Worm (Caenorhabditis elegans) whole organism, early embryonic: ENCODE measurements around the gene rsp-1.
A peak's percentile ranks its signal among the peaks of the same experiment; 100 is the strongest.

ENCODE experiments used
- B0310.2 ChIP-seq: sonication (generic microtip); optimal IDR thresholded peaks from 2 replicates; lab custom pipeline; 2016; ENCODE audit warnings: mild to moderate bottlenecking, missing genetic modification characterization, missing compliant biosample characterization
- F13C5.2 ChIP-seq: sonication (generic microtip); optimal IDR thresholded peaks from 2 replicates; lab custom pipeline; 2017; ENCODE audit warnings: mild to moderate bottlenecking, missing genetic modification characterization, inconsistent platforms, missing compliant biosample characterization
- aly-1 ChIP-seq: sonication (generic microtip); optimal IDR thresholded peaks from 2 replicates; lab custom pipeline; 2016; ENCODE audit warnings: missing genetic modification characterization, missing compliant biosample characterization
- ama-1 ChIP-seq: fragments of 150-350 bp; optimal IDR thresholded peaks from 2 replicates; lab custom pipeline; 2014
- ceh-13 ChIP-seq: fragments of 200-800 bp; sonication (Bioruptor generic); optimal IDR thresholded peaks from 2 replicates; lab custom pipeline; 2018; ENCODE audit warnings: mild to moderate bottlenecking, missing genetic modification characterization, missing compliant biosample characterization
- ceh-36 ChIP-seq: sonication (generic microtip); optimal IDR thresholded peaks from 2 replicates; lab custom pipeline; 2016; ENCODE audit warnings: missing genetic modification characterization, inconsistent platforms, missing compliant biosample characterization
- ets-7 ChIP-seq: sonication (generic microtip); optimal IDR thresholded peaks from 2 replicates; lab custom pipeline; 2016; ENCODE audit warnings: missing genotype, missing genetic modification characterization, missing compliant biosample characterization
- flt-1 ChIP-seq: fragments of 200-800 bp; sonication (Bioruptor generic); IDR thresholded peaks from 2 replicates; pipeline ENCODE4 v1.3.6; 2022; ENCODE audit warnings: missing genetic modification characterization, missing compliant biosample characterization
- hmbx-1 ChIP-seq: sonication (generic microtip); optimal IDR thresholded peaks from 2 replicates; lab custom pipeline; 2016; ENCODE audit warnings: mild to moderate bottlenecking, missing genetic modification characterization, missing compliant biosample characterization
- hmg-4 ChIP-seq: fragments of 200-800 bp; sonication (Bioruptor generic); optimal IDR thresholded peaks from 2 replicates; lab custom pipeline; 2018; ENCODE audit warnings: mild to moderate bottlenecking, missing genetic modification characterization, missing compliant biosample characterization
- hnd-1 ChIP-seq: sonication (generic microtip); optimal IDR thresholded peaks from 2 replicates; lab custom pipeline; 2016; ENCODE audit warnings: missing genetic modification characterization, missing compliant biosample characterization
- pes-1 ChIP-seq: fragments of 200-800 bp; sonication (Bioruptor generic); IDR thresholded peaks from 2 replicates; pipeline ENCODE4 v1.3.6; 2022; ENCODE audit warnings: missing genetic modification reagents, missing genetic modification characterization, missing compliant biosample characterization
- scrt-1 ChIP-seq: fragments of 200-800 bp; sonication (Bioruptor generic); IDR thresholded peaks from 2 replicates; pipeline ENCODE4 v1.3.6; 2022; ENCODE audit warnings: missing genetic modification characterization, missing compliant biosample characterization
- sea-1 ChIP-seq: fragments of 200-800 bp; sonication (Bioruptor generic); conservative IDR thresholded peaks from 2 replicates; pipeline ENCODE4 v1.3.6; 2022; ENCODE audit warnings: missing genetic modification characterization, missing compliant biosample characterization
- tbx-11 ChIP-seq: fragments of 200-800 bp; sonication (Bioruptor generic); IDR thresholded peaks from 2 replicates; pipeline ENCODE4 v1.3.6; 2022; ENCODE audit warnings: missing genetic modification characterization, missing compliant biosample characterization
- tbx-37 ChIP-seq: fragments of 200-800 bp; sonication (Bioruptor generic); conservative IDR thresholded peaks from 2 replicates; pipeline ENCODE4 v1.3.6; 2022; ENCODE audit warnings: missing genetic modification reagents, missing genetic modification characterization, missing compliant biosample characterization
- tra-4 ChIP-seq: sonication (generic microtip); optimal IDR thresholded peaks from 2 replicates; lab custom pipeline; 2017; ENCODE audit warnings: missing genetic modification characterization, missing compliant biosample characterization

rsp-1 gene

DNA sequence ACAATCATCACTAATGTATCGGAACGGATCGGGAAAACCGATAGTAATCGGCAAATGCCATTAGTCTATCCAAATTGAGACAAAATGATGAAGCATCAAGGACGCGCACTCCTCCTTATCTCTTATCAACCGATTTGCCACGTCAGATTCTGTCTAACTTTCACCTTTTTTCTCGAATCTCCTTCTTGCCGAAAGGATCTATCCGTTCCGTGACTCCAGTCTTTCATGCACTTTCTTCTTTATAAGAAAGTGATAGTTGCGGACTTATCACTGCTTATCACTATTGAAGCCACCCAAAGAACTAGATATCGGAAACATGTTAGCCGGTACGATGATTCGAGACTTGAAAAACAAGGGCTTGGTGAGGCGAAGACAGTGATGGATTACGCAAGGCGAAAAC, 48.8 kb downstream of the rsp-1 start:
- TF ChIP-seq ceh-36 = no peak
- TF ChIP-seq scrt-1 (GFP tag; lab: Robert Waterston, UW) = no peak
- TF ChIP-seq sea-1 = no peak
- TF ChIP-seq F13C5.2 (tag; lab: Kevin White, UChicago) = no peak
- no peak for TF ChIP-seq tra-4 (tag; lab: Kevin White, UChicago)
- no peak for TF ChIP-seq pes-1
- no peak for TF ChIP-seq ceh-13
- TF ChIP-seq ama-1 (lab: Kevin White, UChicago) = no peak
- TF ChIP-seq tbx-37 = no peak
- TF ChIP-seq tbx-11 (GFP tag; lab: Robert Waterston, UW) = no peak
- no peak for TF ChIP-seq B0310.2
- TF ChIP-seq ets-7 (tag; lab: Kevin White, UChicago) = no peak
- TF ChIP-seq hmg-4 (GFP tag; lab: Kevin White, UChicago) = no peak
- no peak for TF ChIP-seq flt-1
- TF ChIP-seq aly-1 (tag; lab: Kevin White, UChicago) = no peak
- no peak for TF ChIP-seq hnd-1
- no peak for TF ChIP-seq hmbx-1 (tag; lab: Kevin White, UChicago)

DNA sequence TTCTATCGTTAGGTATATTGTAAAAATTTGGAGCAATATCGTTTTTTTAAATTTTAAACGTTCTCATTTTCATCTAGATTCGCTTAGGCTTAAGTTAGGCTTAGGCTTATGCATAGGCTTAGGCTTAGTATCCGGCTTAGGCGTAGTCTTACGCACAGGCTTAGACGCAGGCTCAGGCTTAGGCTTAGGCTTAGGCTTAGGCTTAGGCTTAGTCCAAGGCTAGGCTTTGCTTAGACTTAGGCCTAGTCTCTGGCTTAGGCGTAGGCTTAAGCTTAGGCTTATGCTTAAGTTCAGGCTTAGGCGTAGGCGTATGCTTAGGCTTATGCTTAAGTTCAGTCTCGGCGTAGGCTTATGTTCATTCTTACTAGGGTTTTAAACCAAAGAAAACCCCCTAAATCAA, 50.6 kb downstream of the rsp-1 start:
- TF ChIP-seq sea-1 (no peak), hnd-1 (no peak), ceh-36 (peak; percentile 86), hmbx-1 (tag; lab: Kevin White, UChicago) (no peak), tbx-37 (no peak), F13C5.2 (tag; lab: Kevin White, UChicago) (no peak), aly-1 (tag; lab: Kevin White, UChicago) (no peak), tbx-11 (GFP tag; lab: Robert Waterston, UW) (no peak), ama-1 (lab: Kevin White, UChicago) (no peak), scrt-1 (GFP tag; lab: Robert Waterston, UW) (0 out of 2 replicates have a peak, but pooled peaks have one; percentile 37), tra-4 (tag; lab: Kevin White, UChicago) (no peak), ets-7 (tag; lab: Kevin White, UChicago) (no peak), hmg-4 (GFP tag; lab: Kevin White, UChicago) (no peak), B0310.2 (no peak), flt-1 (no peak), pes-1 (no peak), ceh-13 (no peak)
